Worm (Caenorhabditis elegans): ENCODE data around the gene srh-214.

DNA sequence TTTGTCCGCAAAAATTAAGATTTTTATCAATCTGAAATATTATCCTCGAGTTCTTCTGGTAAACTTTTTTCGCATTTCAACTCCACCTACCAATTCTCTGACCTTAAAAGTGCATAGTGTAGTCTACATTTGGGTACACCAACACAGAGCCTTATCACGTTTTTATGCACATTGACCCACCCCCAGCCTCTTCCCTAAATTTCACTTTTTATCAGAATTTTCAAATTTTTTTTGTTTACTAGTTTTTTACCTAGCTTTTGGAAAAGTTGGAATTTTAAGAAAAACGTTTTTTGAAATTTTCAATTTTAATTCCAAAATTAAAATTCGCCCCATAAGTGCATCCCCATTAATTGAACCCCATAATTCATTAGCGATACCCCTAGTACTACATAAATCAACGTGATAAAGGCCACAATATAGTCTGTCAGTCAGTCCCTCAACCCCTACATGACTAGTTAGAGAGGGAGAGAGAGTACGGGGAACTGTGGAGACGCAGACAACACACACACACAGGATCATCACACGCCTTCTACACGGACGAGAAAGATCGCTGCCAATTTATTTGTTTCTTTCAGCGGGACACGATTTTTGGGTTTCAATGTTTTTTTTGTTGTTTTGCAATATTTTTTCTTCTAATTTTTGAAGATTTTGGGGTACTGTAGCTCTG is 14.9 kb downstream of the srh-214 start:
- TF ChIP-seq lin-15B (tag; optimal IDR thresholded peaks at IDR 0.05) (no peak), nhr-237 (tag; optimal IDR thresholded peaks at IDR 0.05) (no peak), mdl-1 (tag; optimal IDR thresholded peaks at IDR 0.05) (peak in 1 of 2 experiments; percentile 28), zip-2 (tag; optimal IDR thresholded peaks at IDR 0.05) (no peak), fkh-10 (GFP tag; optimal IDR thresholded peaks at IDR 0.05) (no peak)

Data from whole organism, L4 larva.